Fruit fly (Drosophila melanogaster) whole organism, pupa: ENCODE measurements around the gene CG2604.

Source experiments
- CG13204 ChIP-seq: fragments of 200-800 bp; sonication (Bioruptor generic); optimal IDR thresholded peaks from 2 replicates; lab custom pipeline; 2018; ENCODE audit warnings: missing biosample characterization, mild to moderate bottlenecking, missing genetic modification characterization, moderate library complexity
- CG9948 ChIP-seq: fragments of 200-800 bp; sonication (Bioruptor generic); optimal IDR thresholded peaks from 2 replicates; lab custom pipeline; 2018; ENCODE audit warnings: missing biosample characterization, mild to moderate bottlenecking, missing genetic modification characterization, moderate library complexity
- D1 ChIP-seq: fragments of 200-800 bp; sonication (Bioruptor generic); optimal IDR thresholded peaks from 2 replicates; lab custom pipeline; 2018; ENCODE audit warnings: missing biosample characterization, mild to moderate bottlenecking, missing genetic modification characterization, moderate library complexity
- EcR ChIP-seq: fragments of 200-800 bp; sonication (Bioruptor generic); optimal IDR thresholded peaks from 3 replicates; lab custom pipeline; 2019; ENCODE audit warnings: missing biosample characterization, missing genetic modification characterization, mild to moderate bottlenecking, moderate library complexity, missing genetic modification reagents
- Pif1A ChIP-seq: fragments of 200-800 bp; sonication (Bioruptor generic); optimal IDR thresholded peaks from 3 replicates; lab custom pipeline; 2016; ENCODE audit warnings: missing biosample characterization, missing genetic modification characterization
- fd96Ca ChIP-seq: fragments of 200-800 bp; sonication (Bioruptor generic); IDR thresholded peaks from 3 replicates; pipeline ENCODE4 v1.3.6; 2022; ENCODE audit warnings: missing biosample characterization, missing genetic modification characterization

dm6 chr3R:5208115-5208365 is 15.1 kb downstream of the CG2604 start:
- TF ChIP-seq CG13204 (GFP tag; lab: Kevin White, UChicago) (no peak), fd96Ca (GFP tag; lab: Robert Waterston, UW) (no peak), EcR (GFP tag; lab: Kevin White, UChicago) (no peak), CG9948 (tag; lab: Kevin White, UChicago) (no peak), D1 (tag; lab: Kevin White, UChicago) (no peak), Pif1A (GFP tag; lab: Kevin White, UChicago) (no peak)
